Worm (Caenorhabditis elegans): Measurements from ENCODE around the gene ccep-135.

- TF ChIP-seq scrt-1 (GFP tag; IDR thresholded peaks at IDR 0.05), result no peak
- no peak for TF ChIP-seq F13C5.2 (tag; optimal IDR thresholded peaks at IDR 0.05)
- no peak for TF ChIP-seq ets-7 (tag; optimal IDR thresholded peaks at IDR 0.05)
- no peak for TF ChIP-seq ama-1 (optimal IDR thresholded peaks at IDR 0.05)
- no peak for TF ChIP-seq tbx-11 (GFP tag; IDR thresholded peaks at IDR 0.05)
- no peak for TF ChIP-seq tbx-37 (GFP tag; conservative IDR thresholded peaks at IDR 0.05)
- no peak for TF ChIP-seq flt-1 (GFP tag; IDR thresholded peaks at IDR 0.05)
- TF ChIP-seq B0310.2 (tag; optimal IDR thresholded peaks at IDR 0.05), result no peak
These were observed 24.9 kb upstream of the ccep-135 start for ce11 chrIII:3066769-3067168.

All from whole organism, early embryonic.